1 fruit fly cellular context compared by ENCODE assay signal in genomic region chr3R:21080876-21081586, dm6.
TF ChIP-seq lines count a peak whose summit lies in the region.

Gene HHEX, minus strand, starts transcription at chr3R:21080926.

TF ChIP-seq in whole organism, embryonic, 481 proteins besides CTCF, POLR2A, EP300 and RAD21 (continued from another document):
- TF ChIP-seq Fer1 (GFP tag; optimal IDR thresholded peaks at IDR 0.05; lab: Kevin White, UChicago) (peak; percentile 7), lab (GFP tag; optimal IDR thresholded peaks at IDR 0.05; lab: Kevin White, UChicago) (peak; percentile 95), CG12769 (tag; optimal IDR thresholded peaks at IDR 0.05; lab: Kevin White, UChicago) (peak; percentile 70), caup (GFP tag; optimal IDR thresholded peaks at IDR 0.05; lab: Kevin White, UChicago; ENCODE audit: severe bottlenecking) (peak; percentile 16), CG15696 (tag; optimal IDR thresholded peaks at IDR 0.05; lab: Kevin White, UChicago) (no peak), CG7987 (GFP tag; optimal IDR thresholded peaks at IDR 0.05; lab: Kevin White, UChicago) (no peak), GATAe (GFP tag; conservative IDR thresholded peaks at IDR 0.05; lab: Robert Waterston, UW) (peak; percentile 91), Kr (GFP tag; optimal IDR thresholded peaks at IDR 0.05; lab: Kevin White, UChicago) (no peak), Lhr (GFP tag; optimal IDR thresholded peaks at IDR 0.05; lab: Kevin White, UChicago) (no peak), Dip3 (GFP tag; optimal IDR thresholded peaks at IDR 0.05; lab: Kevin White, UChicago) (no peak), mirr (GFP tag; optimal IDR thresholded peaks at IDR 0.05; lab: Kevin White, UChicago) (peak; percentile 87), gfzf (GFP tag; optimal IDR thresholded peaks at IDR 0.05; lab: Kevin White, UChicago) (no peak), cwo (GFP tag; optimal IDR thresholded peaks at IDR 0.05; lab: Kevin White, UChicago) (peak; percentile 12), chinmo (GFP tag; IDR thresholded peaks at IDR 0.05; lab: Robert Waterston, UW; ENCODE audit: partially characterized antibody) (0 out of 4 replicates have a peak, but pooled peaks have one; percentile 43), grn (GFP tag; optimal IDR thresholded peaks at IDR 0.05; lab: Kevin White, UChicago) (peak; percentile 74), CG4360 (GFP tag; IDR thresholded peaks at IDR 0.05; lab: Robert Waterston, UW) (peak; percentile 34; the same call in 1 of the 2 replicates), exex (tag; optimal IDR thresholded peaks at IDR 0.05; lab: Kevin White, UChicago) (peak; percentile 99), trem (tag; optimal IDR thresholded peaks at IDR 0.05; lab: Kevin White, UChicago) (no peak), fd102C (GFP tag; optimal IDR thresholded peaks at IDR 0.05; lab: Kevin White, UChicago) (no peak), CG34376 (GFP tag; optimal IDR thresholded peaks at IDR 0.05; lab: Kevin White, UChicago) (peak; percentile 83), Nf-YC (tag; optimal IDR thresholded peaks at IDR 0.05; lab: Kevin White, UChicago) (peak; percentile 90), HHEX (GFP tag; optimal IDR thresholded peaks at IDR 0.05; lab: Kevin White, UChicago) (peak; percentile 41), Hmr (GFP tag; optimal IDR thresholded peaks at IDR 0.05; lab: Kevin White, UChicago) (peak; percentile 12), Chrac-16 (GFP tag; optimal IDR thresholded peaks at IDR 0.05; lab: Kevin White, UChicago) (no peak), CG13624 (GFP tag; optimal IDR thresholded peaks at IDR 0.05; lab: Kevin White, UChicago) (no peak), odd (GFP tag; optimal IDR thresholded peaks at IDR 0.05; lab: Kevin White, UChicago) (peak; percentile 46), shn (GFP tag; optimal IDR thresholded peaks at IDR 0.05; lab: Kevin White, UChicago) (no peak), pnt (GFP tag; optimal IDR thresholded peaks at IDR 0.05; lab: Kevin White, UChicago) (no peak), Hr39 (optimal IDR thresholded peaks at IDR 0.05; lab: Kevin White, UChicago) (no peak), Aef1 (GFP tag; IDR thresholded peaks at IDR 0.05; lab: Robert Waterston, UW) (peak; percentile 59; the same call in 2 of the 3 replicates), CG10543 (GFP tag; optimal IDR thresholded peaks at IDR 0.05; lab: Kevin White, UChicago) (peak; percentile 94), slou (GFP tag; optimal IDR thresholded peaks at IDR 0.05; lab: Kevin White, UChicago) (no peak), CG10321 (GFP tag; IDR thresholded peaks at IDR 0.05; lab: Robert Waterston, UW) (peak; percentile 62), Ssrp (tag; optimal IDR thresholded peaks at IDR 0.05; lab: Kevin White, UChicago) (no peak), sug (tag; optimal IDR thresholded peaks at IDR 0.05; lab: Kevin White, UChicago) (peak; percentile 98), CG8290 (GFP tag; optimal IDR thresholded peaks at IDR 0.05; lab: Kevin White, UChicago) (no peak), CG8290 (tag; optimal IDR thresholded peaks at IDR 0.05; lab: Kevin White, UChicago) (no peak), crol (GFP tag; IDR thresholded peaks at IDR 0.05; lab: Robert Waterston, UW) (peak; percentile 90), Bgb (GFP tag; IDR thresholded peaks at IDR 0.05; lab: Robert Waterston, UW; ENCODE audit: partially characterized antibody) (no peak)
